ENCODE assay signal across 3 fruit fly cellular contexts in the genomic region with DNA sequence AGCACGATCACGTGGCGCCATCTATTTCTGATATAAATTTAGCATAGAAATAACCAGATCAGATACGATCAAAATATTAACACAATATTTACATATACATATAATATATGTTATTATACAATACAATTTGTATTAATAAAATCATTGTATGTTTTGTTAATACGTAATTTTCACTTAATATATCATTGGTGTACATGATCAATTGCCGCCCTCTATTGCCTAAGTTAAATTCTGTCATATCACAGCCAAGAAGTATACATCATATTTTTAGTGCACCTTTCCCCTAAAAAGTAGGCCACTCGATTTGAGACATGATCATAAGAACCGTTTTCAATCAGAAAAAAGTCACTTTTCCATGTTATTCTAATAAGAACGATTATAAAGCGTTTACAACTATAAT.
A peak's percentile ranks its signal among the peaks of the same experiment; 100 is the strongest.
TF ChIP-seq lines count a peak whose summit lies in the region.

No protein-coding gene starts in this region.

- peak; percentile 69 to 85 for TF ChIP-seq CTCF in S2 (optimal IDR thresholded peaks at IDR 0.05; lab: Kevin White, UChicago)
- TF ChIP-seq CTCF in whole organism, embryonic (GFP tag; optimal IDR thresholded peaks at IDR 0.05; lab: Kevin White, UChicago), result peak; percentile 94

TF ChIP-seq in whole organism, embryonic, 481 proteins besides CTCF, POLR2A, EP300 and RAD21 (continues in another document):
- no peak for TF ChIP-seq jigr1 (GFP tag; IDR thresholded peaks at IDR 0.05; lab: Robert Waterston, UW)
- TF ChIP-seq onecut (GFP tag; IDR thresholded peaks at IDR 0.05; lab: Robert Waterston, UW), result no peak
- TF ChIP-seq CG32772 (GFP tag; IDR thresholded peaks at IDR 0.05; lab: Robert Waterston, UW), result no peak
- 0 out of 2 replicates have a peak, but pooled peaks have one; percentile 20 for TF ChIP-seq CG31441 (GFP tag; IDR thresholded peaks at IDR 0.05; lab: Robert Waterston, UW)
- no peak for TF ChIP-seq CG11695 (GFP tag; IDR thresholded peaks at IDR 0.05; lab: Robert Waterston, UW)
- no peak for TF ChIP-seq Ssrp (tag; optimal IDR thresholded peaks at IDR 0.05; lab: Kevin White, UChicago)
- TF ChIP-seq HmgZ (tag; optimal IDR thresholded peaks at IDR 0.05; lab: Kevin White, UChicago), result no peak
- TF ChIP-seq CG1832 (GFP tag; optimal IDR thresholded peaks at IDR 0.05; lab: Kevin White, UChicago), result no peak
- no peak for TF ChIP-seq chm (GFP tag; IDR thresholded peaks at IDR 0.05; lab: Robert Waterston, UW)
- no peak for TF ChIP-seq Nf-YB (GFP tag; optimal IDR thresholded peaks at IDR 0.05; lab: Kevin White, UChicago)
- TF ChIP-seq eve (GFP tag; optimal IDR thresholded peaks at IDR 0.05; lab: Kevin White, UChicago), result no peak
- TF ChIP-seq sisA (GFP tag; IDR thresholded peaks at IDR 0.05; lab: Robert Waterston, UW), result peak; percentile 9; the same call in 1 of the 2 replicates
- TF ChIP-seq luna (GFP tag; optimal IDR thresholded peaks at IDR 0.05; lab: Kevin White, UChicago), result no peak
- peak; percentile 14 for TF ChIP-seq CoRest (tag; optimal IDR thresholded peaks at IDR 0.05; lab: Kevin White, UChicago)
- peak; percentile 3 for TF ChIP-seq CG17829 (tag; optimal IDR thresholded peaks at IDR 0.05; lab: Kevin White, UChicago)
- no peak for TF ChIP-seq CG10431 (GFP tag; optimal IDR thresholded peaks at IDR 0.05; lab: Kevin White, UChicago)
- no peak for TF ChIP-seq Hmx (GFP tag; optimal IDR thresholded peaks at IDR 0.05; lab: Kevin White, UChicago)
- TF ChIP-seq unc-4 (GFP tag; IDR thresholded peaks at IDR 0.05; lab: Robert Waterston, UW; ENCODE audit: partially characterized antibody), result no peak
- TF ChIP-seq CG6854 (GFP tag; optimal IDR thresholded peaks at IDR 0.05; lab: Kevin White, UChicago), result no peak
- no peak for TF ChIP-seq Ptx1 (GFP tag; IDR thresholded peaks at IDR 0.05; lab: Robert Waterston, UW)
- no peak for TF ChIP-seq Hr51 (GFP tag; optimal IDR thresholded peaks at IDR 0.05; lab: Kevin White, UChicago)
- TF ChIP-seq pan (optimal IDR thresholded peaks at IDR 0.05; lab: Kevin White, UChicago), result no peak
- no peak for TF ChIP-seq pan (GFP tag; optimal IDR thresholded peaks at IDR 0.05 in 1 of 2, IDR thresholded peaks at IDR 0.05 in 1 of 2)
- no peak for TF ChIP-seq btn (GFP tag; optimal IDR thresholded peaks at IDR 0.05; lab: Kevin White, UChicago)
- no peak for TF ChIP-seq gce (GFP tag; IDR thresholded peaks at IDR 0.05; lab: Robert Waterston, UW)
- no peak for TF ChIP-seq pfk (GFP tag; optimal IDR thresholded peaks at IDR 0.05; lab: Kevin White, UChicago)
- TF ChIP-seq zen (tag; optimal IDR thresholded peaks at IDR 0.05; lab: Kevin White, UChicago), result peak; percentile 5
- peak; percentile 9 for TF ChIP-seq stwl (tag; optimal IDR thresholded peaks at IDR 0.05; lab: Kevin White, UChicago)
- TF ChIP-seq ind (GFP tag; optimal IDR thresholded peaks at IDR 0.05; lab: Kevin White, UChicago), result no peak
- TF ChIP-seq CG31224 (GFP tag; IDR thresholded peaks at IDR 0.05; lab: Robert Waterston, UW), result no peak
- no peak for TF ChIP-seq hth (optimal IDR thresholded peaks at IDR 0.05; lab: Kevin White, UChicago)
- TF ChIP-seq CG18476 (GFP tag; optimal IDR thresholded peaks at IDR 0.05; lab: Kevin White, UChicago), result no peak
- TF ChIP-seq CG7839 (tag; optimal IDR thresholded peaks at IDR 0.05; lab: Kevin White, UChicago), result peak; percentile 2
- no peak for TF ChIP-seq CG1602 (GFP tag; optimal IDR thresholded peaks at IDR 0.05; lab: Kevin White, UChicago)
- TF ChIP-seq CG9609 (GFP tag; optimal IDR thresholded peaks at IDR 0.05; lab: Kevin White, UChicago), result no peak
- TF ChIP-seq row (GFP tag; IDR thresholded peaks at IDR 0.05; lab: Robert Waterston, UW), result no peak
- no peak for TF ChIP-seq cato (GFP tag; optimal IDR thresholded peaks at IDR 0.05; lab: Kevin White, UChicago; ENCODE audit: borderline replicate concordance)
- peak; percentile 42 for TF ChIP-seq sens (GFP tag; lab: Kevin White, UChicago)
- no peak for TF ChIP-seq CHES-1-like (GFP tag; optimal IDR thresholded peaks at IDR 0.05; lab: Kevin White, UChicago)
- no peak for TF ChIP-seq CG11398 (GFP tag; optimal IDR thresholded peaks at IDR 0.05; lab: Kevin White, UChicago)
- TF ChIP-seq da (GFP tag; optimal IDR thresholded peaks at IDR 0.05; lab: Kevin White, UChicago), result no peak
- TF ChIP-seq CG4328 (GFP tag; optimal IDR thresholded peaks at IDR 0.05; lab: Kevin White, UChicago), result no peak
- TF ChIP-seq Sry-δ (GFP tag; optimal IDR thresholded peaks at IDR 0.05; lab: Kevin White, UChicago), result no peak
- peak in 1 of 2 experiments; percentile 95 for TF ChIP-seq insv (GFP tag; optimal IDR thresholded peaks at IDR 0.05; lab: Kevin White, UChicago)
- TF ChIP-seq kah (GFP tag; optimal IDR thresholded peaks at IDR 0.05; lab: Kevin White, UChicago), result no peak

TF ChIP-seq in whole organism, wandering third instar larva, 38 proteins besides CTCF, POLR2A, EP300 and RAD21:
- TF ChIP-seq Mio (GFP tag; optimal IDR thresholded peaks at IDR 0.05; lab: Kevin White, UChicago) (no peak), Myc (optimal IDR thresholded peaks at IDR 0.05; lab: Kevin White, UChicago) (peak; percentile 41)
